Fruit fly (Drosophila melanogaster) whole organism, prepupa: Measurements from ENCODE around the gene CG13288.

Experiments
- Blimp-1 ChIP-seq: fragments of 200-800 bp; sonication (Bioruptor generic); optimal IDR thresholded peaks from 3 replicates; lab custom pipeline; 2017; ENCODE audit warnings: missing biosample characterization, missing genetic modification characterization, mild to moderate bottlenecking, moderate library complexity, missing genetic modification reagents
- CG10631 ChIP-seq: fragments of 200-800 bp; sonication (Bioruptor generic); optimal IDR thresholded peaks from 2 replicates; lab custom pipeline; 2016; ENCODE audit warnings: missing biosample characterization, missing genetic modification characterization
- CG10669 ChIP-seq: fragments of 200-800 bp; sonication (Bioruptor generic); optimal IDR thresholded peaks from 3 replicates; lab custom pipeline; 2018; ENCODE audit warnings: missing biosample characterization, mild to moderate bottlenecking, missing genetic modification characterization, moderate library complexity
- CG11294 ChIP-seq: fragments of 200-800 bp; sonication (Bioruptor generic); IDR thresholded peaks from 2 replicates; pipeline ENCODE4 v1.3.6; 2022; ENCODE audit warnings: missing biosample characterization, missing genetic modification characterization
- CG11762 ChIP-seq: fragments of 200-800 bp; sonication (Bioruptor generic); optimal IDR thresholded peaks from 3 replicates; lab custom pipeline; 2016; ENCODE audit warnings: missing biosample characterization, missing genetic modification characterization; ENCODE audit not compliant: insufficient read depth
- CG11902 ChIP-seq: fragments of 200-800 bp; sonication (Bioruptor generic); optimal IDR thresholded peaks from 3 replicates; lab custom pipeline; 2016; ENCODE audit warnings: missing biosample characterization, missing genetic modification characterization
- CG15336 ChIP-seq: fragments of 200-800 bp; sonication (Bioruptor generic); IDR thresholded peaks from 2 replicates; pipeline ENCODE4 v1.3.6; 2022; ENCODE audit warnings: missing biosample characterization, missing genetic modification characterization
- CG1621 ChIP-seq: fragments of 200-800 bp; sonication (Bioruptor generic); optimal IDR thresholded peaks from 3 replicates; lab custom pipeline; 2018; ENCODE audit warnings: missing biosample characterization, mild to moderate bottlenecking, missing genetic modification characterization
- CG31627 ChIP-seq: fragments of 200-800 bp; sonication (Bioruptor generic); optimal IDR thresholded peaks from 3 replicates; lab custom pipeline; 2016; ENCODE audit warnings: missing biosample characterization, missing genetic modification characterization
- CG32006 ChIP-seq: fragments of 200-800 bp; sonication (Bioruptor generic); optimal IDR thresholded peaks from 3 replicates; lab custom pipeline; 2017; ENCODE audit warnings: missing biosample characterization, mild to moderate bottlenecking, missing genetic modification characterization
- CG34406 ChIP-seq: fragments of 200-800 bp; sonication (Bioruptor generic); optimal IDR thresholded peaks from 3 replicates; lab custom pipeline; 2016; ENCODE audit warnings: missing biosample characterization, missing genetic modification characterization
- CG3919 ChIP-seq: fragments of 200-800 bp; sonication (Bioruptor generic); optimal IDR thresholded peaks from 3 replicates; lab custom pipeline; 2016; ENCODE audit warnings: missing biosample characterization, missing genetic modification characterization
- CG4318 ChIP-seq: fragments of 200-800 bp; sonication (Bioruptor generic); optimal IDR thresholded peaks from 3 replicates; lab custom pipeline; 2017; ENCODE audit warnings: missing biosample characterization, mild to moderate bottlenecking, missing genetic modification characterization
- CG6276 ChIP-seq: fragments of 200-800 bp; sonication (Bioruptor generic); optimal IDR thresholded peaks from 2 replicates; lab custom pipeline; 2017; ENCODE audit warnings: missing biosample characterization, mild to moderate bottlenecking, missing genetic modification characterization
- CG6792 ChIP-seq: fragments of 200-800 bp; sonication (Bioruptor generic); optimal IDR thresholded peaks from 3 replicates; lab custom pipeline; 2016; ENCODE audit warnings: missing biosample characterization, missing genetic modification characterization
- CG6854 ChIP-seq: fragments of 200-800 bp; sonication (Bioruptor generic); optimal IDR thresholded peaks from 2 replicates; lab custom pipeline; 2017; ENCODE audit warnings: missing biosample characterization, mild to moderate bottlenecking, missing genetic modification characterization
- CG7368 ChIP-seq: fragments of 200-800 bp; sonication (Bioruptor generic); optimal IDR thresholded peaks from 3 replicates; lab custom pipeline; 2016; ENCODE audit warnings: missing biosample characterization, missing genetic modification characterization
- CG8119 ChIP-seq: fragments of 200-800 bp; sonication (Bioruptor generic); IDR thresholded peaks from 3 replicates; pipeline ENCODE4 v1.3.6; 2022; ENCODE audit warnings: missing biosample characterization, missing genetic modification characterization
- CG8319 ChIP-seq: fragments of 200-800 bp; sonication (Bioruptor generic); optimal IDR thresholded peaks from 3 replicates; lab custom pipeline; 2016; ENCODE audit warnings: missing biosample characterization, missing genetic modification characterization
- CG8632 ChIP-seq: fragments of 200-800 bp; sonication (Bioruptor generic); optimal IDR thresholded peaks from 3 replicates; lab custom pipeline; 2016; ENCODE audit warnings: missing biosample characterization, missing genetic modification characterization
- CG9139 ChIP-seq: fragments of 200-800 bp; sonication (Bioruptor generic); optimal IDR thresholded peaks from 3 replicates; lab custom pipeline; 2017; ENCODE audit warnings: missing biosample characterization, mild to moderate bottlenecking, missing genetic modification characterization
- Eip75B ChIP-seq: fragments of 200-800 bp; sonication (Bioruptor generic); optimal IDR thresholded peaks from 3 replicates; lab custom pipeline; 2016; ENCODE audit warnings: missing biosample characterization, missing genetic modification characterization
- Eip93F ChIP-seq: fragments of 200-800 bp; sonication (Bioruptor generic); optimal IDR thresholded peaks from 2 replicates; lab custom pipeline; 2016; ENCODE audit warnings: missing biosample characterization, mild to moderate bottlenecking, missing genetic modification characterization
- Ets21C ChIP-seq: fragments of 200-800 bp; sonication (Bioruptor generic); optimal IDR thresholded peaks from 3 replicates; lab custom pipeline; 2016; ENCODE audit warnings: missing biosample characterization, missing genetic modification characterization
- Ets96B ChIP-seq: fragments of 200-800 bp; optimal IDR thresholded peaks from 2 replicates; lab custom pipeline; 2019; ENCODE audit warnings: missing biosample characterization, mild to moderate bottlenecking, missing genetic modification characterization, moderate library complexity
- Gug ChIP-seq: fragments of 200-800 bp; sonication (Bioruptor generic); IDR thresholded peaks from 2 replicates; pipeline ENCODE4 v1.3.6; 2022; ENCODE audit warnings: missing biosample characterization, missing genetic modification characterization
- Hr38 ChIP-seq: sonication (Bioruptor generic); optimal IDR thresholded peaks from 2 replicates; lab custom pipeline; 2016; ENCODE audit warnings: missing biosample characterization, missing genetic modification characterization
- Hr4 ChIP-seq: fragments of 200-800 bp; sonication (Bioruptor generic); optimal IDR thresholded peaks from 3 replicates; lab custom pipeline; 2016; ENCODE audit warnings: missing biosample characterization, missing genetic modification characterization
- Lpt ChIP-seq: fragments of 200-800 bp; sonication (Bioruptor generic); optimal IDR thresholded peaks from 3 replicates; lab custom pipeline; 2016; ENCODE audit warnings: missing biosample characterization, missing genetic modification characterization
- Met ChIP-seq: fragments of 200-800 bp; sonication (Bioruptor generic); optimal IDR thresholded peaks from 3 replicates; lab custom pipeline; 2016; ENCODE audit warnings: missing biosample characterization, missing genetic modification characterization
- OdsH ChIP-seq: fragments of 200-800 bp; sonication (Bioruptor generic); optimal IDR thresholded peaks from 3 replicates; lab custom pipeline; 2016; ENCODE audit warnings: missing biosample characterization, missing genetic modification characterization
- Smox ChIP-seq: fragments of 200-800 bp; sonication (Bioruptor generic); optimal IDR thresholded peaks from 3 replicates; lab custom pipeline; 2016; ENCODE audit warnings: missing biosample characterization, missing genetic modification characterization
- Sox102F ChIP-seq: fragments of 200-800 bp; sonication (Bioruptor generic); optimal IDR thresholded peaks from 2 replicates; lab custom pipeline; 2016; ENCODE audit warnings: missing biosample characterization, mild to moderate bottlenecking, missing genetic modification characterization
- Sox14 ChIP-seq: fragments of 200-800 bp; sonication (Bioruptor generic); optimal IDR thresholded peaks from 3 replicates; lab custom pipeline; 2016; ENCODE audit warnings: missing biosample characterization, missing genetic modification characterization
- Sox15 ChIP-seq: fragments of 200-800 bp; sonication (Bioruptor generic); optimal IDR thresholded peaks from 3 replicates; lab custom pipeline; 2016; ENCODE audit warnings: missing biosample characterization, missing genetic modification characterization
- achi ChIP-seq: fragments of 200-800 bp; sonication (Bioruptor generic); optimal IDR thresholded peaks from 3 replicates; lab custom pipeline; 2016; ENCODE audit warnings: missing biosample characterization, missing genetic modification characterization
- dac ChIP-seq: fragments of 200-800 bp; sonication (Bioruptor generic); optimal IDR thresholded peaks from 2 replicates; lab custom pipeline; 2017; ENCODE audit warnings: missing biosample characterization, mild to moderate bottlenecking, missing genetic modification characterization
- dsx ChIP-seq: fragments of 200-800 bp; optimal IDR thresholded peaks from 3 replicates; lab custom pipeline; 2019; ENCODE audit warnings: missing biosample characterization, mild to moderate bottlenecking, missing genetic modification characterization, moderate library complexity; ENCODE audit not compliant: poor library complexity, severe bottlenecking
- eg ChIP-seq: fragments of 200-800 bp; sonication (Bioruptor generic); IDR thresholded peaks from 3 replicates; pipeline ENCODE4 v1.3.6; 2022; ENCODE audit warnings: missing biosample characterization, missing genetic modification characterization
- esn ChIP-seq: fragments of 200-800 bp; sonication (Bioruptor generic); optimal IDR thresholded peaks from 2 replicates; lab custom pipeline; 2016; ENCODE audit warnings: missing biosample characterization, mild to moderate bottlenecking, missing genetic modification characterization, moderate library complexity
- fd59A ChIP-seq: fragments of 200-800 bp; sonication (Bioruptor generic); optimal IDR thresholded peaks from 2 replicates; lab custom pipeline; 2017; ENCODE audit warnings: missing biosample characterization, mild to moderate bottlenecking, missing genetic modification characterization, missing genetic modification reagents
- fd85E ChIP-seq: fragments of 200-800 bp; sonication (Bioruptor generic); optimal IDR thresholded peaks from 3 replicates; lab custom pipeline; 2016; ENCODE audit warnings: missing biosample characterization, missing genetic modification characterization
- fkh ChIP-seq: fragments of 200-800 bp; sonication (Bioruptor generic); optimal IDR thresholded peaks from 3 replicates; lab custom pipeline; 2017; ENCODE audit warnings: missing biosample characterization, mild to moderate bottlenecking, missing genetic modification characterization, moderate library complexity
- lz ChIP-seq: fragments of 200-800 bp; sonication (Bioruptor generic); optimal IDR thresholded peaks from 3 replicates; lab custom pipeline; 2016; ENCODE audit warnings: missing biosample characterization, missing genetic modification characterization
- net ChIP-seq: fragments of 200-800 bp; sonication (Bioruptor generic); optimal IDR thresholded peaks from 3 replicates; lab custom pipeline; 2016; ENCODE audit warnings: missing biosample characterization, missing genetic modification characterization
- pdm3 ChIP-seq: fragments of 200-800 bp; sonication (Bioruptor generic); optimal IDR thresholded peaks from 3 replicates; lab custom pipeline; 2016; ENCODE audit warnings: missing biosample characterization, missing genetic modification characterization
- salr ChIP-seq, 2 experiments: fragments of 200-800 bp; sonication (Bioruptor generic); optimal IDR thresholded peaks; 3 replicates each; lab custom pipeline; 2016 to 2018; ENCODE audit warnings: missing biosample characterization in 2 of 2, missing genetic modification characterization in 2 of 2, mild to moderate bottlenecking in 1 of 2
- svp ChIP-seq: fragments of 200-800 bp; sonication (Bioruptor generic); peaks from one replicate; lab custom pipeline; 2016; ENCODE audit warnings: missing biosample characterization, missing genetic modification characterization
- topi ChIP-seq: fragments of 200-800 bp; sonication (Bioruptor generic); optimal IDR thresholded peaks from 3 replicates; lab custom pipeline; 2016; ENCODE audit warnings: missing biosample characterization, missing genetic modification characterization

Gene CG13288

DNA sequence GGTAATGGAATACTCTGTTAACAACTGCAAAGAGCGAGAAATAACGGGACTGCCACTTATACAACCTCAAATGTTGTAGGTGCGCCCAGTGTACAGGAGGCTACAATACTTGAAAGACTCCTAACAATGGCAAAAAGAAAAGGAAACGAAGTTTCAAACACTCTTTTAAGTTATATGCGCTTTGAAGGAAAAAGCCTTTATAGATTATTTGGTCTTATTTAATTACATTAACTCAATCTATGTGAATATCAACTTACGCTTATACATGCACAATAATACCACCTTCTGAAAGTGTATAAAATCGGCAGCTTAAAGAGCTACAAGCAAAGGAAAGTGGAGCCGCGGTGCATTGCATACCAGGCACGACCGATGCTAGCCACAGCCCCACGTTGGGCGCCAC, 33.2 kb downstream of the CG13288 start:
- TF ChIP-seq Hr4 (GFP tag; lab: Kevin White, UChicago), result peak; percentile 50
- TF ChIP-seq CG3919 (GFP tag; lab: Kevin White, UChicago), result no peak
- TF ChIP-seq Smox, result no peak
- TF ChIP-seq CG32006 (GFP tag; lab: Kevin White, UChicago), result peak; percentile 24
- no peak for TF ChIP-seq eg (GFP tag; lab: Robert Waterston, UW)
- peak; percentile 38; the same call in 1 of the 2 replicates for TF ChIP-seq CG15336 (GFP tag; lab: Robert Waterston, UW)
- peak; percentile 55; the same call in 2 of the 3 replicates for TF ChIP-seq CG8119
- TF ChIP-seq CG4318 (GFP tag; lab: Kevin White, UChicago), result no peak

DNA sequence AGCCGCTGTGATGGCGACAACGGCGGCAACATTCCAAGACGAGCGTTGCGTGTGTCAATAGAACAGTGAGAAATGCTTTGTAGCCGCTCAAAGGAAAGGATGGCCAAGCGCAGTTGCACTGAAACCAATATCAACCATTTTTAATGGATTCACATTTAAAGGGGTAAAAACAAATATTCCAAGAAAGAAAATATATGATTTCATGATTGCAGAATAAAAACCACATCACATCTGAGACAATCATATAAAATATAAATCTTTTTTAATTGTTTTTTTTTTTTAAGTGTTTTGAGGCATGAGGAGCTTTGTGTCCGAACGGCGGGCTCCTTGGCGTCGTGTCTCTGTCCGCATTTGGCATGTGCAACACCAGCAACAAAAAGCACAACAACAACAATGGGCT, 33.9 kb downstream of the CG13288 start:
- TF ChIP-seq CG8632 (no peak), CG4318 (GFP tag; lab: Kevin White, UChicago) (no peak), Eip93F (no peak), CG10669 (GFP tag; lab: Kevin White, UChicago) (no peak), Hr4 (GFP tag; lab: Kevin White, UChicago) (peak; percentile 22), CG8119 (peak; percentile 53; the same call in 2 of the 3 replicates), CG11762 (GFP tag; lab: Kevin White, UChicago) (peak; percentile 47), dac (no peak), Blimp-1 (GFP tag; lab: Kevin White, UChicago) (no peak), CG15336 (GFP tag; lab: Robert Waterston, UW) (peak; percentile 50), achi (GFP tag; lab: Kevin White, UChicago) (peak; percentile 55), CG11902 (no peak), Ets21C (no peak), fd85E (GFP tag; lab: Kevin White, UChicago) (no peak), fkh (GFP tag; lab: Kevin White, UChicago) (no peak), Lpt (GFP tag; lab: Kevin White, UChicago) (peak; percentile 34), Met (peak; percentile 6), CG31627 (GFP tag; lab: Kevin White, UChicago) (no peak), CG6276 (GFP tag; lab: Kevin White, UChicago) (no peak), Sox15 (GFP tag; lab: Kevin White, UChicago) (no peak), CG6854 (GFP tag; lab: Kevin White, UChicago) (no peak), Sox102F (GFP tag; lab: Kevin White, UChicago) (peak; percentile 12), svp (GFP tag; lab: Kevin White, UChicago) (peak; percentile 62), Eip75B (GFP tag; lab: Kevin White, UChicago) (no peak), dsx (no peak), CG7368 (GFP tag; lab: Kevin White, UChicago) (no peak), Smox (no peak), OdsH (peak; percentile 31), esn (peak; percentile 65), Ets96B (tag; lab: Kevin White, UChicago) (no peak), CG32006 (GFP tag; lab: Kevin White, UChicago) (peak; percentile 54), Sox14 (GFP tag; lab: Kevin White, UChicago) (peak; percentile 44), CG1621 (tag; lab: Kevin White, UChicago) (no peak), fd59A (GFP tag; lab: Kevin White, UChicago) (no peak), CG8319 (no peak), topi (no peak), CG10631 (GFP tag; lab: Kevin White, UChicago) (peak; percentile 73), lz (peak; percentile 33), CG3919 (GFP tag; lab: Kevin White, UChicago) (peak; percentile 51), Gug (GFP tag; lab: Robert Waterston, UW) (peak; percentile 52; the same call in 1 of the 2 replicates), CG34406 (no peak), net (peak; percentile 0), pdm3 (GFP tag; lab: Kevin White, UChicago) (peak; percentile 27), Hr38 (GFP tag; lab: Kevin White, UChicago) (no peak), CG6792 (GFP tag; lab: Kevin White, UChicago) (peak; percentile 27), salr (GFP tag; optimal IDR thresholded peaks at IDR 0.05; lab: Kevin White, UChicago) (no peak), CG11294 (peak; percentile 17; the same call in 1 of the 2 replicates), CG9139 (no peak)
